Fruit fly (Drosophila melanogaster) Kc167 (cell line): ENCODE measurements around the gene SamDC.

Experiments
- Myc ChIP-seq: fragments of >200 bp; optimal IDR thresholded peaks from 2 replicates; lab custom pipeline; 2017; ENCODE audit warnings: missing external identifiers
- Sin3A ChIP-seq: fragments of >200 bp; optimal IDR thresholded peaks from 2 replicates; lab custom pipeline; 2018; ENCODE audit warnings: missing external identifiers
- h ChIP-seq: fragments of >200 bp; optimal IDR thresholded peaks from 3 replicates; lab custom pipeline; 2018; ENCODE audit warnings: missing external identifiers
- insv ChIP-seq: fragments of >200 bp; optimal IDR thresholded peaks from 3 replicates; lab custom pipeline; 2018; ENCODE audit warnings: missing external identifiers
- psq ChIP-seq: fragments of >200 bp; optimal IDR thresholded peaks from 2 replicates; lab custom pipeline; 2017; ENCODE audit warnings: missing external identifiers
- ttk ChIP-seq: sonication (Bioruptor generic); optimal IDR thresholded peaks from 2 replicates; lab custom pipeline; 2017; ENCODE audit warnings: missing external identifiers

DNA sequence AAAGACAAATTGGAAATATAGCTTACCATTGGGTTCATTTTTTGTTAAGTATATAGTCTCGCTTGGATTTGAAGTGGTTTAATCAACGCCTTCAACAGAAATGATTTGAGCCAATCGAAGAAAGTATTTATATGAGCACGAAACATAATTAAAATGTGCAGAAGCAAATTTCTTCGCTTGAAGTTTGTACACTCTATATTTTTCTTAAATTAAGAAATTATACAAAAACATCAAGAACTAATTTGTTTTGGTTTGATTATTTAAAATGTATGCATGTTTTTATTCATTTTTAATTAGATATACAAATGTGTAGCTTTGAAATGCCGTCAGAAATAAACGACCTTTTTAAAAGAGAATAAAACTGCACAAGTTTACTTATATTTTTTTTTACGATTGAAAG lies 37.3 kb upstream of the SamDC start, which contains the start of gene CG13138:
- no peak for TF ChIP-seq psq (lab: Kevin White, UChicago)
- TF ChIP-seq h (lab: Kevin White, UChicago), result no peak
- no peak for TF ChIP-seq Myc (lab: Kevin White, UChicago)
- TF ChIP-seq insv, result no peak
- TF ChIP-seq Sin3A (lab: Kevin White, UChicago), result no peak
- TF ChIP-seq ttk, result no peak
